Fruit fly (Drosophila melanogaster) whole organism, embryonic: ENCODE results near the gene corolla.

Source experiments
- Asciz ChIP-seq: fragments of 200-800 bp; sonication (Bioruptor generic); optimal IDR thresholded peaks from 2 replicates; lab custom pipeline; 2017; ENCODE audit warnings: missing biosample characterization, mild to moderate bottlenecking, missing genetic modification characterization, missing genetic modification reagents
- Atf-2 ChIP-seq: fragments of 200-800 bp; sonication (Bioruptor generic); optimal IDR thresholded peaks from 2 replicates; lab custom pipeline; 2016; ENCODE audit warnings: missing biosample characterization, missing genetic modification characterization
- Bdp1 ChIP-seq: fragments of 200-800 bp; sonication (Bioruptor generic); optimal IDR thresholded peaks from 3 replicates; lab custom pipeline; 2016; ENCODE audit warnings: missing biosample characterization, missing genetic modification characterization
- CG10147 ChIP-seq: fragments of 200-800 bp; sonication (Bioruptor generic); optimal IDR thresholded peaks from 2 replicates; lab custom pipeline; 2019; ENCODE audit warnings: missing biosample characterization, mild to moderate bottlenecking, missing genetic modification characterization, moderate library complexity
- CG10321 ChIP-seq: fragments of 200-800 bp; sonication (Bioruptor generic); IDR thresholded peaks from 2 replicates; pipeline ENCODE4 v1.3.6; 2022; ENCODE audit warnings: missing biosample characterization, missing genetic modification characterization
- CG12391 ChIP-seq: fragments of 200-800 bp; sonication (Bioruptor generic); optimal IDR thresholded peaks from 3 replicates; lab custom pipeline; 2018; ENCODE audit warnings: missing biosample characterization, mild to moderate bottlenecking, missing genetic modification characterization, moderate library complexity
- CG12744 ChIP-seq: fragments of 200-800 bp; sonication (Bioruptor generic); optimal IDR thresholded peaks from 2 replicates; lab custom pipeline; 2016; ENCODE audit warnings: missing biosample characterization, missing genetic modification characterization
- CG14050 ChIP-seq: fragments of 200-800 bp; sonication (Bioruptor generic); IDR thresholded peaks from 3 replicates; pipeline ENCODE4 v1.3.6; 2022; ENCODE audit warnings: missing biosample characterization, missing genetic modification characterization
- CG1832 ChIP-seq: fragments of 200-800 bp; sonication (Bioruptor generic); optimal IDR thresholded peaks from 2 replicates; lab custom pipeline; 2017; ENCODE audit warnings: missing biosample characterization, mild to moderate bottlenecking, missing genetic modification characterization, inconsistent platforms
- CG32767 ChIP-seq: fragments of 200-800 bp; sonication (Bioruptor generic); IDR thresholded peaks from 2 replicates; pipeline ENCODE4 v1.3.6; 2022; ENCODE audit warnings: missing biosample characterization, missing genetic modification characterization
- CG32772 ChIP-seq: fragments of 200-800 bp; sonication (Bioruptor generic); IDR thresholded peaks from 2 replicates; pipeline ENCODE4 v1.3.6; 2022; ENCODE audit warnings: missing biosample characterization, missing genetic modification characterization
- CG34376 ChIP-seq: fragments of 200-800 bp; sonication (Bioruptor generic); optimal IDR thresholded peaks from 2 replicates; lab custom pipeline; 2018; ENCODE audit warnings: missing biosample characterization, mild to moderate bottlenecking, missing genetic modification characterization
- CG34422 ChIP-seq: fragments of 200-800 bp; sonication (Bioruptor generic); IDR thresholded peaks from 3 replicates; pipeline ENCODE4 v1.3.6; 2022; ENCODE audit warnings: missing biosample characterization, missing genetic modification characterization
- CG3726 ChIP-seq: fragments of 200-800 bp; sonication (Bioruptor generic); IDR thresholded peaks from 3 replicates; pipeline ENCODE4, ENCODE4 v1.3.6; 2022; ENCODE audit warnings: missing biosample characterization, missing genetic modification characterization
- CG6254 ChIP-seq: fragments of 200-800 bp; sonication (Bioruptor generic); optimal IDR thresholded peaks from 3 replicates; lab custom pipeline; 2017; ENCODE audit warnings: mild to moderate bottlenecking, missing biosample characterization, missing genetic modification reagents, missing genetic modification characterization
- CG7556 ChIP-seq: fragments of 200-800 bp; sonication (Bioruptor generic); optimal IDR thresholded peaks from 2 replicates; lab custom pipeline; 2017; ENCODE audit warnings: missing biosample characterization, mild to moderate bottlenecking, missing genetic modification characterization
- CG7786 ChIP-seq: fragments of 200-800 bp; sonication (Bioruptor generic); optimal IDR thresholded peaks from 2 replicates; lab custom pipeline; 2016; ENCODE audit warnings: missing biosample characterization, missing genetic modification characterization
- CG8281 ChIP-seq: fragments of 200-800 bp; sonication (Bioruptor generic); optimal IDR thresholded peaks from 2 replicates; lab custom pipeline; 2018; ENCODE audit warnings: missing biosample characterization, mild to moderate bottlenecking, missing genetic modification characterization, moderate library complexity
- CG8290 ChIP-seq, 3 experiments: fragments of 200-800 bp; sonication (Bioruptor generic); optimal IDR thresholded peaks; 2 replicates each; lab custom pipeline; 2016 to 2019; ENCODE audit warnings: missing biosample characterization in 3 of 3, missing genetic modification characterization in 3 of 3, mild to moderate bottlenecking in 2 of 3, moderate library complexity in 1 of 3
- Camta ChIP-seq: fragments of 200-800 bp; sonication (Bioruptor generic); optimal IDR thresholded peaks from 2 replicates; lab custom pipeline; 2016; ENCODE audit warnings: missing biosample characterization, missing genetic modification characterization
- D19A ChIP-seq: fragments of 200-800 bp; optimal IDR thresholded peaks from 3 replicates; lab custom pipeline; 2019; ENCODE audit warnings: missing biosample characterization, mild to moderate bottlenecking, missing genetic modification characterization, moderate library complexity
- Dad ChIP-seq: fragments of 200-800 bp; sonication (Bioruptor generic); optimal IDR thresholded peaks from 3 replicates; lab custom pipeline; 2016; ENCODE audit warnings: missing biosample characterization, missing genetic modification characterization
- Doc2 ChIP-seq: fragments of 200-800 bp; sonication (Bioruptor generic); IDR thresholded peaks from 2 replicates; pipeline ENCODE4 v1.3.6; 2022; ENCODE audit warnings: missing biosample characterization, missing genetic modification characterization
- Elba2 ChIP-seq: fragments of 200-800 bp; sonication (Bioruptor generic); optimal IDR thresholded peaks from 3 replicates; lab custom pipeline; 2016; ENCODE audit warnings: missing biosample characterization, missing genetic modification characterization
- Gug ChIP-seq: fragments of 200-800 bp; sonication (Bioruptor generic); IDR thresholded peaks from 4 replicates; pipeline ENCODE4 v1.3.6; 2022; ENCODE audit warnings: missing biosample characterization, missing genetic modification characterization
- HmgD ChIP-seq: fragments of 200-800 bp; sonication (Bioruptor generic); optimal IDR thresholded peaks from 3 replicates; lab custom pipeline; 2016; ENCODE audit warnings: missing biosample characterization, missing genetic modification characterization
- HmgZ ChIP-seq: fragments of 200-800 bp; sonication (Bioruptor generic); optimal IDR thresholded peaks from 2 replicates; lab custom pipeline; 2018; ENCODE audit warnings: missing biosample characterization, mild to moderate bottlenecking, missing genetic modification characterization
- Hmx ChIP-seq: fragments of 200-800 bp; sonication (Bioruptor generic); optimal IDR thresholded peaks from 2 replicates; lab custom pipeline; 2016; ENCODE audit warnings: missing biosample characterization, missing genetic modification characterization
- Hr3 ChIP-seq: fragments of 200-800 bp; sonication (Bioruptor generic); optimal IDR thresholded peaks from 3 replicates; lab custom pipeline; 2016; ENCODE audit warnings: missing biosample characterization, missing genetic modification characterization
- Hr78 ChIP-seq, 2 experiments: fragments of 200-800 bp in 1 of 2; fragments of >200 bp in 1 of 2; sonication (Bioruptor generic) in 1 of 2; optimal IDR thresholded peaks; 2 replicates each; lab custom pipeline; 2017 to 2019; ENCODE audit warnings: missing biosample characterization in 2 of 2, missing genetic modification characterization in 2 of 2, mild to moderate bottlenecking in 1 of 2, moderate library complexity in 1 of 2
- MBD-R2 ChIP-seq: fragments of 200-800 bp; sonication (Bioruptor generic); IDR thresholded peaks from 2 replicates; pipeline ENCODE4 v1.3.6; 2022; ENCODE audit warnings: missing biosample characterization, missing genetic modification characterization
- Pdp1 ChIP-seq, 2 experiments: fragments of 200-800 bp; sonication (Bioruptor generic); optimal IDR thresholded peaks; 3 replicates each; lab custom pipeline; 2016; ENCODE audit warnings: missing biosample characterization in 2 of 2, missing genetic modification characterization in 2 of 2, mild to moderate bottlenecking in 1 of 2, moderate library complexity in 1 of 2
- Sox102F ChIP-seq: fragments of 200-800 bp; sonication (Bioruptor generic); optimal IDR thresholded peaks from 2 replicates; lab custom pipeline; 2018; ENCODE audit warnings: missing biosample characterization, mild to moderate bottlenecking, missing genetic modification characterization, moderate library complexity
- ac ChIP-seq: fragments of 200-800 bp; sonication (Bioruptor generic); optimal IDR thresholded peaks from 3 replicates; lab custom pipeline; 2017; ENCODE audit warnings: missing biosample characterization, mild to moderate bottlenecking, missing genetic modification characterization
- aop ChIP-seq: fragments of 200-800 bp; sonication (Bioruptor generic); IDR thresholded peaks from 2 replicates; pipeline ENCODE4 v1.3.6; 2022; ENCODE audit warnings: missing biosample characterization, missing genetic modification characterization
- az2 ChIP-seq: fragments of 200-800 bp; sonication (Bioruptor generic); optimal IDR thresholded peaks from 3 replicates; lab custom pipeline; 2016; ENCODE audit warnings: missing biosample characterization, missing genetic modification characterization
- bbx ChIP-seq: fragments of 200-800 bp; sonication (Bioruptor generic); IDR thresholded peaks from 2 replicates; pipeline ENCODE4 v1.3.6; 2022; ENCODE audit warnings: missing biosample characterization, missing genetic modification characterization; ENCODE audit not compliant: partially characterized antibody
- cad ChIP-seq: fragments of >200 bp; optimal IDR thresholded peaks from 2 replicates; lab custom pipeline; 2017; ENCODE audit warnings: missing biosample characterization, missing genetic modification characterization
- cg ChIP-seq: fragments of 200-800 bp; sonication (Bioruptor generic); optimal IDR thresholded peaks from 3 replicates; lab custom pipeline; 2019; ENCODE audit warnings: missing biosample characterization, mild to moderate bottlenecking, missing genetic modification characterization, moderate library complexity
- fru ChIP-seq: fragments of >200 bp; optimal IDR thresholded peaks from 2 replicates; lab custom pipeline; 2017
- gce ChIP-seq: fragments of 200-800 bp; sonication (Bioruptor generic); IDR thresholded peaks from 3 replicates; pipeline ENCODE4 v1.3.6; 2022; ENCODE audit warnings: missing biosample characterization, missing genetic modification characterization
- gcm ChIP-seq: fragments of 200-800 bp; sonication (Bioruptor generic); optimal IDR thresholded peaks from 2 replicates; lab custom pipeline; 2019; ENCODE audit warnings: missing biosample characterization, mild to moderate bottlenecking, missing genetic modification characterization, moderate library complexity
- jigr1 ChIP-seq: fragments of 200-800 bp; sonication (Bioruptor generic); IDR thresholded peaks from 3 replicates; pipeline ENCODE4 v1.3.6; 2022; ENCODE audit warnings: missing biosample characterization, missing genetic modification characterization
- ken ChIP-seq: fragments of 200-800 bp; sonication (Bioruptor generic); IDR thresholded peaks from 3 replicates; pipeline ENCODE4 v1.3.6; 2022; ENCODE audit warnings: missing biosample characterization, missing genetic modification characterization
- lab ChIP-seq: fragments of 200-800 bp; sonication (Bioruptor generic); optimal IDR thresholded peaks from 3 replicates; lab custom pipeline; 2017; ENCODE audit warnings: missing biosample characterization, missing genetic modification characterization, mild to moderate bottlenecking, moderate library complexity, missing genetic modification reagents
- nerfin-1 ChIP-seq: fragments of 200-800 bp; sonication (Bioruptor generic); optimal IDR thresholded peaks from 3 replicates; lab custom pipeline; 2019; ENCODE audit warnings: missing biosample characterization, mild to moderate bottlenecking, missing genetic modification characterization, moderate library complexity
- pita ChIP-seq: fragments of 200-800 bp; sonication (Bioruptor generic); optimal IDR thresholded peaks from 2 replicates; lab custom pipeline; 2017; ENCODE audit warnings: missing biosample characterization, mild to moderate bottlenecking, missing genetic modification characterization
- tio ChIP-seq: fragments of 200-800 bp; sonication (Bioruptor generic); optimal IDR thresholded peaks from 2 replicates; lab custom pipeline; 2017; ENCODE audit warnings: missing biosample characterization, missing genetic modification characterization, inconsistent platforms
- trem ChIP-seq: fragments of 200-800 bp; optimal IDR thresholded peaks from 3 replicates; lab custom pipeline; 2019; ENCODE audit warnings: missing biosample characterization, mild to moderate bottlenecking, missing genetic modification characterization, moderate library complexity
- trh ChIP-seq: fragments of 200-800 bp; sonication (Bioruptor generic); optimal IDR thresholded peaks from 2 replicates; lab custom pipeline; 2016; ENCODE audit warnings: missing biosample characterization, missing genetic modification characterization
- wdn ChIP-seq: fragments of 200-800 bp; sonication (Bioruptor generic); IDR thresholded peaks from 2 replicates; pipeline ENCODE4 v1.3.6; 2022; ENCODE audit warnings: missing biosample characterization, missing genetic modification characterization

corolla gene

dm6 chrX:17595822-17596221 is 36.0 kb downstream of the corolla start (continued):
- TF ChIP-seq CG12744 (GFP tag; lab: Kevin White, UChicago) = peak; percentile 55
- peak; percentile 52; the same call in 1 of the 2 replicates for TF ChIP-seq CG10321 (GFP tag; lab: Robert Waterston, UW)
- peak; percentile 53; the same call in 1 of the 3 replicates for TF ChIP-seq ken (GFP tag; lab: Robert Waterston, UW)
- TF ChIP-seq Atf-2 = peak; percentile 4
- TF ChIP-seq nerfin-1 (tag; lab: Kevin White, UChicago) = no peak
- peak; percentile 63 for TF ChIP-seq HmgZ (tag; lab: Kevin White, UChicago)
- TF ChIP-seq Bdp1 (GFP tag; lab: Kevin White, UChicago) = no peak
- TF ChIP-seq D19A (tag; lab: Kevin White, UChicago) = peak; percentile 65
- peak; percentile 38 for TF ChIP-seq Hmx
- TF ChIP-seq CG32772 (GFP tag; lab: Robert Waterston, UW) = peak; percentile 80
- 0 out of 3 replicates have a peak, but pooled peaks have one; percentile 45 for TF ChIP-seq jigr1
- no peak for TF ChIP-seq tio (GFP tag; lab: Kevin White, UChicago)
- TF ChIP-seq ac (GFP tag; lab: Kevin White, UChicago) = no peak
- peak; percentile 73; the same call in 3 of the 4 replicates for TF ChIP-seq Gug
- peak; percentile 76 for TF ChIP-seq CG14050 (GFP tag; lab: Robert Waterston, UW)
- TF ChIP-seq bbx (GFP tag; lab: Robert Waterston, UW) = no peak
- TF ChIP-seq cad = no peak
- TF ChIP-seq wdn (GFP tag; lab: Robert Waterston, UW) = peak; percentile 85
- TF ChIP-seq pita = no peak
- peak; percentile 12 for TF ChIP-seq Camta (GFP tag; lab: Kevin White, UChicago)
- TF ChIP-seq CG1832 = no peak
- peak; percentile 24 for TF ChIP-seq CG8281 (tag; lab: Kevin White, UChicago)
- no peak for TF ChIP-seq CG6254 (GFP tag; lab: Kevin White, UChicago)
- peak; percentile 53 for TF ChIP-seq az2
- no peak for TF ChIP-seq gce
- TF ChIP-seq CG34376 (GFP tag; lab: Kevin White, UChicago) = peak; percentile 27
- peak; percentile 90 for TF ChIP-seq lab (GFP tag; lab: Kevin White, UChicago)
- TF ChIP-seq trh (GFP tag; lab: Kevin White, UChicago) = peak; percentile 67
- peak; percentile 86 for TF ChIP-seq CG10147 (GFP tag; lab: Kevin White, UChicago)
- TF ChIP-seq aop (GFP tag; lab: Robert Waterston, UW) = no peak
- peak; percentile 76 for TF ChIP-seq CG12391 (tag; lab: Kevin White, UChicago)
- TF ChIP-seq CG3726 (GFP tag; lab: Robert Waterston, UW) = peak; percentile 75; the same call in 2 of the 3 replicates
- peak; percentile 49 to 67 for TF ChIP-seq Pdp1 (GFP tag; optimal IDR thresholded peaks at IDR 0.05; lab: Kevin White, UChicago)
- no peak for TF ChIP-seq Elba2 (GFP tag; lab: Kevin White, UChicago)
- peak; percentile 53; the same call in 1 of the 2 replicates for TF ChIP-seq CG32767
- no peak for TF ChIP-seq HmgD (GFP tag; lab: Kevin White, UChicago)
- peak; percentile 69 for TF ChIP-seq Hr3 (GFP tag; lab: Kevin White, UChicago)
- TF ChIP-seq Hr78 (GFP tag; optimal IDR thresholded peaks at IDR 0.05; lab: Kevin White, UChicago) = no peak
- TF ChIP-seq gcm = no peak
- TF ChIP-seq CG7786 = peak; percentile 19
- TF ChIP-seq Doc2 (GFP tag; lab: Robert Waterston, UW) = no peak; the same call in 1 of the 2 replicates
- no peak for TF ChIP-seq trem (tag; lab: Kevin White, UChicago)
- peak; percentile 83 for TF ChIP-seq CG34422 (GFP tag; lab: Robert Waterston, UW)
- peak; percentile 58; the same call in 1 of the 2 replicates for TF ChIP-seq MBD-R2 (GFP tag; lab: Robert Waterston, UW)
- peak; percentile 78 for TF ChIP-seq Sox102F
- no peak for TF ChIP-seq fru (lab: Kevin White, UChicago)
- TF ChIP-seq Asciz = peak; percentile 60
- peak; percentile 69 for TF ChIP-seq CG7556 (GFP tag; lab: Kevin White, UChicago)
- TF ChIP-seq CG8290 (GFP tag; optimal IDR thresholded peaks at IDR 0.05; lab: Kevin White, UChicago) = no peak
- TF ChIP-seq CG8290 (tag; optimal IDR thresholded peaks at IDR 0.05; lab: Kevin White, UChicago) = no peak
- TF ChIP-seq Dad (GFP tag; lab: Kevin White, UChicago) = peak; percentile 40
- TF ChIP-seq cg = no peak
